Worm (Caenorhabditis elegans): ENCODE data around the gene grl-5.

ce11 chrV:4432783-4433237, 18.3 kb upstream of the grl-5 start, which contains the start of gene Y47D7A.15:
- TF ChIP-seq pqm-1 (tag; optimal IDR thresholded peaks at IDR 0.05) (no peak), elt-2 (tag; optimal IDR thresholded peaks at IDR 0.05) (no peak), unc-39 (tag; optimal IDR thresholded peaks at IDR 0.05) (no peak), nhr-25 (tag; optimal IDR thresholded peaks at IDR 0.05) (no peak), nhr-11 (tag; optimal IDR thresholded peaks at IDR 0.05) (no peak), elt-3 (tag; optimal IDR thresholded peaks at IDR 0.05) (no peak), snpc-4 (tag; optimal IDR thresholded peaks at IDR 0.05) (no peak), nhr-237 (tag; optimal IDR thresholded peaks at IDR 0.05) (no peak), mdl-1 (tag; optimal IDR thresholded peaks at IDR 0.05) (no peak)
